Fruit fly (Drosophila melanogaster): Measurements from ENCODE around the gene CG8952.

DNA sequence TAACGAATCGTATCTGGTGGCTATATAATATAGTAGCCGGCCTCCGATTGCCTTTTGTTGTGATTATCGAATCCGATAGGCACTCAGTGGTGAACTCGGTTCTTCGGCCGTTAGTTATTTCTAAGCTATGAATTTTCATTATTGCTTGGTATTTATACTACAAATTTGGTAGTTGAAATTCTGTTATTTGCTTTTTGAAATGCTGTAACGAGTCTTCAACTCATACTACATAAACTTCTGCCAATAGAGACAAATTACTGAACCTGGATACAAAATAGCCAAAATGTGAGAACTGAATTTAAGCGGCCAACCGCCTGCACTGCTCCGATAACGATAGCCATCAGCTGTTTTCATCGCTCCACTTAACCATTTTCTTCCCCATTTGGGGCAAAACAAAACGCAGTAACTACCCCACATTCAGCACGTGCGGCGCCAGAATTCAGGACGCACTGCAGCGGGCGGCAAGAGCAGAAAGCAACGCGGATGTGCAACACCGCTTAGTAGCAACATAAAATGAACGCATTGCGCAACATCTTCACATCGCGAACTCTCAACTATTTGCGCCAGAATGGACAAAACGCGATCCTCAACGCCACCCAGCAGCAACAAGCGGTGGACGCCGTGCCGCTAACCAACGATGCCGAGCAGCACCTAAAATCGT is 27.2 kb downstream of the CG8952 start, which contains the start of the genes CG11679 and CG8206:
- TF ChIP-seq CG9705 (GFP tag; optimal IDR thresholded peaks at IDR 0.05) (peak; percentile 61), woc (GFP tag; optimal IDR thresholded peaks at IDR 0.05) (peak; percentile 86), dsf (GFP tag; optimal IDR thresholded peaks at IDR 0.05; ENCODE audit: borderline replicate concordance) (no peak)
